Fruit fly (Drosophila melanogaster): Measurements from ENCODE around the gene ncm.

The ncm gene

dm6 chr2L:18448639-18449430 lies at the start of gene ncm (continued):
- TF ChIP-seq CG6854 (GFP tag; optimal IDR thresholded peaks at IDR 0.05) = no peak
- TF ChIP-seq Vsx1 (GFP tag; optimal IDR thresholded peaks at IDR 0.05) = no peak
- no peak for TF ChIP-seq CG4820 (GFP tag; optimal IDR thresholded peaks at IDR 0.05)
- TF ChIP-seq CG43689 (GFP tag; IDR thresholded peaks at IDR 0.05) = no peak
- no peak for TF ChIP-seq grn (GFP tag; optimal IDR thresholded peaks at IDR 0.05)
- TF ChIP-seq CG16813 (GFP tag; IDR thresholded peaks at IDR 0.05; ENCODE audit: partially characterized antibody) = peak; percentile 89
- TF ChIP-seq ems (GFP tag; optimal IDR thresholded peaks at IDR 0.05) = no peak
- no peak for TF ChIP-seq CG12744 (GFP tag; optimal IDR thresholded peaks at IDR 0.05)
- no peak for TF ChIP-seq Sox100B (GFP tag; optimal IDR thresholded peaks at IDR 0.05)
- TF ChIP-seq vnd (GFP tag; IDR thresholded peaks at IDR 0.05; ENCODE audit: partially characterized antibody) = peak; percentile 80
- TF ChIP-seq CG3995 (GFP tag; optimal IDR thresholded peaks at IDR 0.05) = no peak
- TF ChIP-seq CG6689 (GFP tag; IDR thresholded peaks at IDR 0.05) = no peak
- TF ChIP-seq ewg (GFP tag; optimal IDR thresholded peaks at IDR 0.05) = no peak
- no peak for TF ChIP-seq insv (GFP tag; optimal IDR thresholded peaks at IDR 0.05)
- TF ChIP-seq CG34224 (GFP tag; IDR thresholded peaks at IDR 0.05; ENCODE audit: partially characterized antibody) = peak; percentile 92
- no peak for TF ChIP-seq Jarid2 (GFP tag; optimal IDR thresholded peaks at IDR 0.05)
- TF ChIP-seq btn (GFP tag; optimal IDR thresholded peaks at IDR 0.05) = no peak
- TF ChIP-seq Lpt (GFP tag; optimal IDR thresholded peaks at IDR 0.05) = no peak
- no peak; the same call in 2 of the 3 replicates for TF ChIP-seq jigr1 (GFP tag; IDR thresholded peaks at IDR 0.05)
- TF ChIP-seq Doc3 (GFP tag; IDR thresholded peaks at IDR 0.05; ENCODE audit: partially characterized antibody) = peak; percentile 77
- no peak for TF ChIP-seq cg (GFP tag; optimal IDR thresholded peaks at IDR 0.05)
- no peak for TF ChIP-seq Hr39 (optimal IDR thresholded peaks at IDR 0.05)
- peak; percentile 83 for TF ChIP-seq CG14860 (GFP tag; IDR thresholded peaks at IDR 0.05; ENCODE audit: partially characterized antibody)
- TF ChIP-seq CG13775 (GFP tag; optimal IDR thresholded peaks at IDR 0.05) = no peak
- no peak for TF ChIP-seq CG14441 (GFP tag; IDR thresholded peaks at IDR 0.05)
- no peak for TF ChIP-seq Bdp1 (GFP tag; optimal IDR thresholded peaks at IDR 0.05)
- peak; percentile 93 for TF ChIP-seq hbn (GFP tag; IDR thresholded peaks at IDR 0.05; ENCODE audit: partially characterized antibody)
- no peak for TF ChIP-seq CG14050 (GFP tag; IDR thresholded peaks at IDR 0.05)
- no peak for TF ChIP-seq B-H1 (GFP tag; IDR thresholded peaks at IDR 0.05)
- TF ChIP-seq CG2199 (GFP tag; IDR thresholded peaks at IDR 0.05) = no peak
- peak; percentile 65 for TF ChIP-seq stwl (tag; optimal IDR thresholded peaks at IDR 0.05)
- no peak for TF ChIP-seq D19A (tag; optimal IDR thresholded peaks at IDR 0.05)
- no peak for TF ChIP-seq ara (GFP tag; IDR thresholded peaks at IDR 0.05)
- TF ChIP-seq gem (tag; optimal IDR thresholded peaks at IDR 0.05) = no peak
- peak; percentile 3 for TF ChIP-seq gfzf (GFP tag; optimal IDR thresholded peaks at IDR 0.05)
- no peak for TF ChIP-seq Elba2 (GFP tag; optimal IDR thresholded peaks at IDR 0.05)
- no peak for TF ChIP-seq chm (GFP tag; IDR thresholded peaks at IDR 0.05)
- TF ChIP-seq Meics (GFP tag; optimal IDR thresholded peaks at IDR 0.05) = no peak
- TF ChIP-seq CG9437 (GFP tag; optimal IDR thresholded peaks at IDR 0.05) = no peak
- no peak for TF ChIP-seq Dip2 (GFP tag; IDR thresholded peaks at IDR 0.05)
- TF ChIP-seq CG4730 (GFP tag; IDR thresholded peaks at IDR 0.05) = no peak
- no peak for TF ChIP-seq CG6654 (GFP tag; optimal IDR thresholded peaks at IDR 0.05)
- no peak for TF ChIP-seq dmrt99B (tag; optimal IDR thresholded peaks at IDR 0.05)
- TF ChIP-seq ttk (GFP tag; IDR thresholded peaks at IDR 0.05) = no peak
- peak; percentile 31 for TF ChIP-seq CG17186 (GFP tag; optimal IDR thresholded peaks at IDR 0.05)
- no peak for TF ChIP-seq CG9876 (GFP tag; optimal IDR thresholded peaks at IDR 0.05)
- TF ChIP-seq CG8388 (GFP tag; optimal IDR thresholded peaks at IDR 0.05) = no peak
- TF ChIP-seq HmgD (GFP tag; optimal IDR thresholded peaks at IDR 0.05) = no peak
- TF ChIP-seq gsb-n (tag; optimal IDR thresholded peaks at IDR 0.05) = no peak
- TF ChIP-seq Mad (GFP tag; optimal IDR thresholded peaks at IDR 0.05) = peak; percentile 10

Data from whole organism, embryonic.